Fruit fly (Drosophila melanogaster): ENCODE results near the gene CG11608.

CG11608 gene

DNA sequence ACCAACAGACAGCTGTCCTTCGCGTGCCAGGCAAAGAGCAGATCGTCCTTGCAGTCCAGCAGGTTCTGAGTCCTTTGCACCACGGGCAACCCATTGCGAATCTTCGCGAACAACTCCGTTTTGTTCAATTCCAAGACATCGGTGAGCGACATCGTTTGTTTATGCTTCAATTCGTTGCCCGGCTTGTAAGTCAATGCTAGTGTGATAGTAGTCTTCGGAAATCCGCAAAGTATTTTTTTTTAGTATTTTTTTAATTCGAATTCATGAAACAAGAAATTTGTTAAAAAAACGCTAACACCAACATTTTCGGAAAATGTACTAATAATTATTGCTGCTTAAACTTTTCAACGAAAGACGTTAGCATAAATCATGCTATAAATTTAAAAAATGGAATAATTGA lies 40.6 kb downstream of the CG11608 start, which contains the start of gene mbo:
Gene mbo (minus strand): TSS at position 203 of the 400 bp plus-strand sequence.
- TF ChIP-seq EcR (GFP tag; optimal IDR thresholded peaks at IDR 0.05) (no peak), CG32121 (GFP tag; IDR thresholded peaks at IDR 0.05) (no peak), gl (tag; optimal IDR thresholded peaks at IDR 0.05) (no peak), CG15710 (tag; optimal IDR thresholded peaks at IDR 0.05) (no peak), rn (GFP tag; IDR thresholded peaks at IDR 0.05) (no peak), Pif1B (GFP tag; optimal IDR thresholded peaks at IDR 0.05) (no peak), CG8159 (tag; optimal IDR thresholded peaks at IDR 0.05) (no peak), CG12605 (GFP tag; IDR thresholded peaks at IDR 0.05) (no peak), CG34367 (tag; optimal IDR thresholded peaks at IDR 0.05) (no peak), Ets98B (GFP tag; IDR thresholded peaks at IDR 0.05) (no peak), CG10348 (GFP tag; IDR thresholded peaks at IDR 0.05) (no peak), CG9948 (tag; optimal IDR thresholded peaks at IDR 0.05) (no peak), CG13204 (GFP tag; optimal IDR thresholded peaks at IDR 0.05) (no peak), CG8301 (tag; optimal IDR thresholded peaks at IDR 0.05) (no peak), Pif1A (GFP tag; optimal IDR thresholded peaks at IDR 0.05) (no peak), CG14655 (GFP tag; optimal IDR thresholded peaks at IDR 0.05) (no peak)

- TF ChIP-seq D1 (tag; optimal IDR thresholded peaks at IDR 0.05): no peak
- no peak for TF ChIP-seq CG8159 (tag; optimal IDR thresholded peaks at IDR 0.05)
- no peak for TF ChIP-seq fd96Ca (GFP tag; IDR thresholded peaks at IDR 0.05)
- no peak for TF ChIP-seq rn (GFP tag; IDR thresholded peaks at IDR 0.05)
- TF ChIP-seq CG9948 (tag; optimal IDR thresholded peaks at IDR 0.05): no peak
- no peak for TF ChIP-seq CG17806 (tag; optimal IDR thresholded peaks at IDR 0.05)
- no peak for TF ChIP-seq CG14655 (GFP tag; optimal IDR thresholded peaks at IDR 0.05)
- TF ChIP-seq Pif1B (GFP tag; optimal IDR thresholded peaks at IDR 0.05): no peak
These were observed 43.0 kb downstream of the CG11608 start, which contains the start of gene Cyp313a4 for dm6 chr3R:12681275-12681674. Gene Cyp313a4, minus strand, starts transcription at chr3R:12681375.

DNA sequence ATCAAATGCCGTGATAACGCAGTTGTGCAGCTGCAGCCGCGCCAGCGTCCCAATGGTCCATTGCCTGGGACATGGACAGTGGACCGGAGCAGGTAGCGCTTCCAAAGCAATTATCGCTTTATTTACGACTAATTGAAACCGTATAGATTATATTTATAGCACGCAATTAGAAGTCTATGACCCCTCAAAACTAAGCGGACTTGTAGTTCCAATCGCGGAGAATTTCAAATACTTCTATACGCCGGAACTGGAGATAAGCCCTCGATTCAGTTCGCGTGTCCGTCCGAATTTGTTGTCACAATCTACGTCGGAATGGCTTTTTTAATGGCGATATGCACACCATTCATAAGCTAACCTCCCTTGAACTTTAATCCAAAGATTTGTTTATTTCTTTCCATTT lies 47.0 kb downstream of the CG11608 start:
- TF ChIP-seq fd96Ca (GFP tag; IDR thresholded peaks at IDR 0.05): no peak
- no peak for TF ChIP-seq CG8301 (tag; optimal IDR thresholded peaks at IDR 0.05)
- TF ChIP-seq CG4496 (GFP tag; IDR thresholded peaks at IDR 0.05): no peak
- TF ChIP-seq CG32121 (GFP tag; IDR thresholded peaks at IDR 0.05): no peak
- TF ChIP-seq CG10348 (GFP tag; IDR thresholded peaks at IDR 0.05): no peak
- TF ChIP-seq EcR (GFP tag; optimal IDR thresholded peaks at IDR 0.05): no peak
- TF ChIP-seq CG8159 (tag; optimal IDR thresholded peaks at IDR 0.05): no peak
- no peak for TF ChIP-seq CG9948 (tag; optimal IDR thresholded peaks at IDR 0.05)
- no peak for TF ChIP-seq CG34367 (tag; optimal IDR thresholded peaks at IDR 0.05)
- no peak for TF ChIP-seq Pif1A (GFP tag; optimal IDR thresholded peaks at IDR 0.05)
- no peak for TF ChIP-seq CG14655 (GFP tag; optimal IDR thresholded peaks at IDR 0.05)
- TF ChIP-seq CG17806 (tag; optimal IDR thresholded peaks at IDR 0.05): no peak
- no peak for TF ChIP-seq Snoo (tag; optimal IDR thresholded peaks at IDR 0.05)
- no peak for TF ChIP-seq gl (tag; optimal IDR thresholded peaks at IDR 0.05)
- no peak for TF ChIP-seq CG15710 (tag; optimal IDR thresholded peaks at IDR 0.05)
- TF ChIP-seq Ets98B (GFP tag; IDR thresholded peaks at IDR 0.05): no peak
- TF ChIP-seq CG13204 (GFP tag; optimal IDR thresholded peaks at IDR 0.05): no peak
- no peak for TF ChIP-seq Pif1B (GFP tag; optimal IDR thresholded peaks at IDR 0.05)
- TF ChIP-seq rn (GFP tag; IDR thresholded peaks at IDR 0.05): no peak

DNA sequence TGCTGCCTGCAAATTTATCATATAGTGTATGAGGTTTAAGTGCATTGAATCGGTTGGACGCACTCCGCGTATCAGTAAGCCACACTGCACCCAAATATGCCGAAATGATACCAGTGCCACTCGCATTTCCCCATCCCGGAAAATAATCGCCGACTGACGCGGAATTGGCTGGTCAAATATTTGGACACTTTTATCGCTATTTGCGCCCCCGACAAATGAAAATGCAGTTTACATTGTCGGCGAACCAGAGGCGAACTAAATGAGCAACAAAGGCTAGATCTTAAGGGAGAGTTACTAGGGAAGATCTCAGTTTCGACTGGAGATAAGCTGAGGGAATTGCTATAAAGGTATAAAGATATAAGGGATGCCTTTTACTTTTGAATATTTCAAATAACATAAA lies 49.8 kb downstream of the CG11608 start:
- TF ChIP-seq Pif1B (GFP tag; optimal IDR thresholded peaks at IDR 0.05): no peak
- TF ChIP-seq EcR (GFP tag; optimal IDR thresholded peaks at IDR 0.05): no peak
- no peak for TF ChIP-seq CG9948 (tag; optimal IDR thresholded peaks at IDR 0.05)
- no peak for TF ChIP-seq CG15710 (tag; optimal IDR thresholded peaks at IDR 0.05)
- TF ChIP-seq CG8159 (tag; optimal IDR thresholded peaks at IDR 0.05): no peak
- TF ChIP-seq CG4496 (GFP tag; IDR thresholded peaks at IDR 0.05): no peak
- TF ChIP-seq CG10348 (GFP tag; IDR thresholded peaks at IDR 0.05): no peak
- no peak for TF ChIP-seq CG13204 (GFP tag; optimal IDR thresholded peaks at IDR 0.05)
- TF ChIP-seq CG14655 (GFP tag; optimal IDR thresholded peaks at IDR 0.05): no peak
- no peak for TF ChIP-seq rn (GFP tag; IDR thresholded peaks at IDR 0.05)
- no peak for TF ChIP-seq D1 (tag; optimal IDR thresholded peaks at IDR 0.05)
- TF ChIP-seq CG17806 (tag; optimal IDR thresholded peaks at IDR 0.05): no peak
- no peak for TF ChIP-seq CG8301 (tag; optimal IDR thresholded peaks at IDR 0.05)
- TF ChIP-seq fd96Ca (GFP tag; IDR thresholded peaks at IDR 0.05): no peak
- no peak for TF ChIP-seq Pif1A (GFP tag; optimal IDR thresholded peaks at IDR 0.05)

- TF ChIP-seq EcR (GFP tag; optimal IDR thresholded peaks at IDR 0.05) (no peak), CG34367 (tag; optimal IDR thresholded peaks at IDR 0.05) (no peak), CG8159 (tag; optimal IDR thresholded peaks at IDR 0.05) (no peak), rn (GFP tag; IDR thresholded peaks at IDR 0.05) (no peak), Pif1A (GFP tag; optimal IDR thresholded peaks at IDR 0.05) (no peak), D1 (tag; optimal IDR thresholded peaks at IDR 0.05) (no peak)
These were observed 50.6 kb downstream of the CG11608 start, which contains the start of gene kar for dm6 chr3R:12688672-12689417. Gene kar, minus strand, starts transcription at chr3R:12689367.
